Fruit fly (Drosophila melanogaster) whole organism, embryonic: Measurements from ENCODE around the gene Rm62.

Experiments used
- Antp ChIP-seq: fragments of 200-800 bp; sonication (Bioruptor generic); optimal IDR thresholded peaks from 3 replicates; lab custom pipeline; 2016; ENCODE audit warnings: missing biosample characterization, missing genetic modification characterization
- Blimp-1 ChIP-seq: fragments of 200-800 bp; sonication (Bioruptor generic); optimal IDR thresholded peaks from 3 replicates; lab custom pipeline; 2018; ENCODE audit warnings: missing biosample characterization, missing genetic modification characterization, mild to moderate bottlenecking, moderate library complexity, missing genetic modification reagents
- C15 ChIP-seq: fragments of 200-800 bp; sonication (Bioruptor generic); IDR thresholded peaks from 3 replicates; pipeline ENCODE4 v1.3.6; 2022; ENCODE audit warnings: missing biosample characterization, missing genetic modification characterization
- CG10209 ChIP-seq: fragments of 200-800 bp; sonication (Bioruptor generic); optimal IDR thresholded peaks from 3 replicates; lab custom pipeline; 2017; ENCODE audit warnings: missing biosample characterization, mild to moderate bottlenecking, missing genetic modification characterization, missing genetic modification reagents
- CG10462 ChIP-seq: fragments of 200-800 bp; sonication (Bioruptor generic); optimal IDR thresholded peaks from 2 replicates; lab custom pipeline; 2016; ENCODE audit warnings: missing biosample characterization, missing genetic modification characterization
- CG11247 ChIP-seq: fragments of 200-800 bp; sonication (Bioruptor generic); IDR thresholded peaks from 2 replicates; pipeline ENCODE4 v1.3.6; 2022; ENCODE audit warnings: missing biosample characterization, missing genetic modification characterization
- CG12071 ChIP-seq: fragments of 200-800 bp; sonication (Bioruptor generic); optimal IDR thresholded peaks from 3 replicates; lab custom pipeline; 2018; ENCODE audit warnings: missing biosample characterization, mild to moderate bottlenecking, missing genetic modification characterization
- CG13287 ChIP-seq: fragments of 200-800 bp; sonication (Bioruptor generic); IDR thresholded peaks from 2 replicates; pipeline ENCODE4 v1.3.6; 2022; ENCODE audit warnings: missing biosample characterization, missing genetic modification characterization; ENCODE audit not compliant: partially characterized antibody
- CG13894 ChIP-seq: fragments of 200-800 bp; sonication (Bioruptor generic); optimal IDR thresholded peaks from 3 replicates; lab custom pipeline; 2018; ENCODE audit warnings: missing biosample characterization, mild to moderate bottlenecking, missing genetic modification characterization, moderate library complexity
- CG14014 ChIP-seq: fragments of 200-800 bp; sonication (Bioruptor generic); IDR thresholded peaks from 2 replicates; pipeline ENCODE4 v1.3.6; 2022; ENCODE audit warnings: missing biosample characterization, missing genetic modification characterization
- CG14965 ChIP-seq: fragments of 200-800 bp; sonication (Bioruptor generic); optimal IDR thresholded peaks from 2 replicates; lab custom pipeline; 2016; ENCODE audit warnings: missing biosample characterization, missing genetic modification characterization, borderline replicate concordance
- CG16813 ChIP-seq: fragments of 200-800 bp; sonication (Bioruptor generic); IDR thresholded peaks from 3 replicates; pipeline ENCODE4 v1.3.6; 2022; ENCODE audit warnings: missing biosample characterization, missing genetic modification characterization; ENCODE audit not compliant: partially characterized antibody
- CG16815 ChIP-seq: fragments of 200-800 bp; sonication (Bioruptor generic); optimal IDR thresholded peaks from 3 replicates; lab custom pipeline; 2017; ENCODE audit warnings: missing biosample characterization, mild to moderate bottlenecking, missing genetic modification characterization
- CG2116 ChIP-seq: fragments of 200-800 bp; sonication (Bioruptor generic); optimal IDR thresholded peaks from 3 replicates; lab custom pipeline; 2018; ENCODE audit warnings: missing biosample characterization, mild to moderate bottlenecking, missing genetic modification characterization
- CG32772 ChIP-seq: fragments of 200-800 bp; sonication (Bioruptor generic); IDR thresholded peaks from 2 replicates; pipeline ENCODE4 v1.3.6; 2022; ENCODE audit warnings: missing biosample characterization, missing genetic modification characterization
- CG34376 ChIP-seq: fragments of 200-800 bp; sonication (Bioruptor generic); optimal IDR thresholded peaks from 2 replicates; lab custom pipeline; 2018; ENCODE audit warnings: missing biosample characterization, mild to moderate bottlenecking, missing genetic modification characterization
- CG3838 ChIP-seq: fragments of 200-800 bp; sonication (Bioruptor generic); optimal IDR thresholded peaks from 3 replicates; lab custom pipeline; 2016; ENCODE audit warnings: missing biosample characterization, missing genetic modification characterization
- CG4707 ChIP-seq: fragments of 200-800 bp; sonication (Bioruptor generic); optimal IDR thresholded peaks from 2 replicates; lab custom pipeline; 2018; ENCODE audit warnings: missing biosample characterization, mild to moderate bottlenecking, missing genetic modification characterization, moderate library complexity
- CG4820 ChIP-seq: fragments of 200-800 bp; sonication (Bioruptor generic); optimal IDR thresholded peaks from 3 replicates; lab custom pipeline; 2016; ENCODE audit warnings: missing biosample characterization, missing genetic modification characterization
- CG6175 ChIP-seq: fragments of 200-800 bp; sonication (Bioruptor generic); IDR thresholded peaks from 3 replicates; pipeline ENCODE4 v1.3.6; 2022; ENCODE audit warnings: missing biosample characterization, missing genetic modification characterization
- CG8089 ChIP-seq: fragments of 200-800 bp; sonication (Bioruptor generic); optimal IDR thresholded peaks from 3 replicates; lab custom pipeline; 2016; ENCODE audit warnings: missing biosample characterization, missing genetic modification characterization
- CG9609 ChIP-seq: fragments of 200-800 bp; sonication (Bioruptor generic); optimal IDR thresholded peaks from 3 replicates; lab custom pipeline; 2016; ENCODE audit warnings: missing biosample characterization, missing genetic modification characterization
- CkIIα-i1 ChIP-seq: fragments of 200-800 bp; sonication (Bioruptor generic); IDR thresholded peaks from 2 replicates; pipeline ENCODE4 v1.3.6; 2022; ENCODE audit warnings: missing biosample characterization, missing genetic modification characterization
- Dp ChIP-seq: fragments of 200-800 bp; sonication (Bioruptor generic); optimal IDR thresholded peaks from 2 replicates; lab custom pipeline; 2018; ENCODE audit warnings: missing biosample characterization, mild to moderate bottlenecking, missing genetic modification characterization, moderate library complexity
- ERR ChIP-seq: fragments of 200-800 bp; sonication (Bioruptor generic); optimal IDR thresholded peaks from 2 replicates; lab custom pipeline; 2016; ENCODE audit warnings: missing biosample characterization, missing genetic modification characterization
- Gsc ChIP-seq: fragments of 200-800 bp; sonication (Bioruptor generic); IDR thresholded peaks from 2 replicates; pipeline ENCODE4 v1.3.6; 2022; ENCODE audit warnings: missing biosample characterization, missing genetic modification characterization
- HLH3B ChIP-seq: fragments of 200-800 bp; sonication (Bioruptor generic); IDR thresholded peaks from 2 replicates; pipeline ENCODE4 v1.3.6; 2022; ENCODE audit warnings: missing biosample characterization, missing genetic modification characterization
- HmgD ChIP-seq: fragments of 200-800 bp; sonication (Bioruptor generic); optimal IDR thresholded peaks from 3 replicates; lab custom pipeline; 2016; ENCODE audit warnings: missing biosample characterization, missing genetic modification characterization
- Hmx ChIP-seq: fragments of 200-800 bp; sonication (Bioruptor generic); optimal IDR thresholded peaks from 2 replicates; lab custom pipeline; 2016; ENCODE audit warnings: missing biosample characterization, missing genetic modification characterization
- Hr3 ChIP-seq: fragments of 200-800 bp; sonication (Bioruptor generic); optimal IDR thresholded peaks from 3 replicates; lab custom pipeline; 2016; ENCODE audit warnings: missing biosample characterization, missing genetic modification characterization
- Lhr ChIP-seq: fragments of 200-800 bp; sonication (Bioruptor generic); optimal IDR thresholded peaks from 3 replicates; lab custom pipeline; 2017; ENCODE audit warnings: mild to moderate bottlenecking, missing biosample characterization, missing genetic modification reagents, missing genetic modification characterization
- Lpt ChIP-seq: fragments of >200 bp; optimal IDR thresholded peaks from 2 replicates; lab custom pipeline; 2018; ENCODE audit warnings: missing biosample characterization, missing genetic modification characterization
- PHDP ChIP-seq: fragments of 200-800 bp; sonication (Bioruptor generic); optimal IDR thresholded peaks from 3 replicates; lab custom pipeline; 2018; ENCODE audit warnings: missing biosample characterization, mild to moderate bottlenecking, missing genetic modification characterization, moderate library complexity
- Ravus ChIP-seq: fragments of 200-800 bp; sonication (Bioruptor generic); IDR thresholded peaks from 2 replicates; pipeline ENCODE4 v1.3.6; 2022; ENCODE audit warnings: missing biosample characterization, missing genetic modification characterization
- ab ChIP-seq: fragments of 200-800 bp; sonication (Bioruptor generic); optimal IDR thresholded peaks from 2 replicates; lab custom pipeline; 2016; ENCODE audit warnings: missing biosample characterization, missing genetic modification characterization
- ase ChIP-seq: fragments of 200-800 bp; sonication (Bioruptor generic); IDR thresholded peaks from 3 replicates; pipeline ENCODE4 v1.3.6; 2022; ENCODE audit warnings: missing biosample characterization, missing genetic modification characterization
- br ChIP-seq: fragments of >200 bp; optimal IDR thresholded peaks from 2 replicates; lab custom pipeline; 2017
- btn ChIP-seq: fragments of 200-800 bp; sonication (Bioruptor generic); optimal IDR thresholded peaks from 2 replicates; lab custom pipeline; 2016; ENCODE audit warnings: missing biosample characterization, missing genetic modification characterization
- cato ChIP-seq: fragments of 200-800 bp; sonication (Bioruptor generic); optimal IDR thresholded peaks from 2 replicates; lab custom pipeline; 2016; ENCODE audit warnings: missing biosample characterization, missing genetic modification characterization, borderline replicate concordance
- ci ChIP-seq: fragments of 200-800 bp; sonication (Bioruptor generic); IDR thresholded peaks from 3 replicates; pipeline ENCODE4 v1.3.6; 2022; ENCODE audit warnings: missing biosample characterization, missing genetic modification characterization
- cwo ChIP-seq: fragments of 200-800 bp; sonication (Bioruptor generic); optimal IDR thresholded peaks from 3 replicates; lab custom pipeline; 2017; ENCODE audit warnings: missing biosample characterization, missing genetic modification characterization, mild to moderate bottlenecking, moderate library complexity, missing genetic modification reagents
- fd64A ChIP-seq: fragments of 200-800 bp; sonication (Bioruptor generic); optimal IDR thresholded peaks from 3 replicates; lab custom pipeline; 2018; ENCODE audit warnings: missing biosample characterization, mild to moderate bottlenecking, missing genetic modification characterization
- gfzf ChIP-seq: fragments of 200-800 bp; sonication (Bioruptor generic); optimal IDR thresholded peaks from 2 replicates; lab custom pipeline; 2016; ENCODE audit warnings: missing biosample characterization, mild to moderate bottlenecking, missing genetic modification characterization, moderate library complexity
- ind ChIP-seq: fragments of 200-800 bp; sonication (Bioruptor generic); optimal IDR thresholded peaks from 3 replicates; lab custom pipeline; 2016; ENCODE audit warnings: missing biosample characterization, missing genetic modification characterization
- jigr1 ChIP-seq: fragments of 200-800 bp; sonication (Bioruptor generic); IDR thresholded peaks from 3 replicates; pipeline ENCODE4 v1.3.6; 2022; ENCODE audit warnings: missing biosample characterization, missing genetic modification characterization
- knrl ChIP-seq: fragments of 200-800 bp; sonication (Bioruptor generic); IDR thresholded peaks from 3 replicates; pipeline ENCODE4 v1.3.6; 2022; ENCODE audit warnings: missing biosample characterization, missing genetic modification characterization; ENCODE audit not compliant: partially characterized antibody
- pros ChIP-seq: fragments of 200-800 bp; sonication (Bioruptor generic); optimal IDR thresholded peaks from 3 replicates; lab custom pipeline; 2019; ENCODE audit warnings: missing biosample characterization, mild to moderate bottlenecking, missing genetic modification characterization, moderate library complexity
- psq ChIP-seq: fragments of 200-800 bp; sonication (Bioruptor generic); optimal IDR thresholded peaks from 2 replicates; lab custom pipeline; 2017; ENCODE audit warnings: missing biosample characterization, missing genetic modification characterization
- repo ChIP-seq: fragments of 200-800 bp; sonication (Bioruptor generic); optimal IDR thresholded peaks from 2 replicates; lab custom pipeline; 2016; ENCODE audit warnings: missing biosample characterization, missing genetic modification characterization
- sd ChIP-seq: fragments of 200-800 bp; sonication (Bioruptor generic); optimal IDR thresholded peaks from 3 replicates; lab custom pipeline; 2018; ENCODE audit warnings: missing biosample characterization, mild to moderate bottlenecking, missing genetic modification characterization, moderate library complexity

Gene Rm62

DNA sequence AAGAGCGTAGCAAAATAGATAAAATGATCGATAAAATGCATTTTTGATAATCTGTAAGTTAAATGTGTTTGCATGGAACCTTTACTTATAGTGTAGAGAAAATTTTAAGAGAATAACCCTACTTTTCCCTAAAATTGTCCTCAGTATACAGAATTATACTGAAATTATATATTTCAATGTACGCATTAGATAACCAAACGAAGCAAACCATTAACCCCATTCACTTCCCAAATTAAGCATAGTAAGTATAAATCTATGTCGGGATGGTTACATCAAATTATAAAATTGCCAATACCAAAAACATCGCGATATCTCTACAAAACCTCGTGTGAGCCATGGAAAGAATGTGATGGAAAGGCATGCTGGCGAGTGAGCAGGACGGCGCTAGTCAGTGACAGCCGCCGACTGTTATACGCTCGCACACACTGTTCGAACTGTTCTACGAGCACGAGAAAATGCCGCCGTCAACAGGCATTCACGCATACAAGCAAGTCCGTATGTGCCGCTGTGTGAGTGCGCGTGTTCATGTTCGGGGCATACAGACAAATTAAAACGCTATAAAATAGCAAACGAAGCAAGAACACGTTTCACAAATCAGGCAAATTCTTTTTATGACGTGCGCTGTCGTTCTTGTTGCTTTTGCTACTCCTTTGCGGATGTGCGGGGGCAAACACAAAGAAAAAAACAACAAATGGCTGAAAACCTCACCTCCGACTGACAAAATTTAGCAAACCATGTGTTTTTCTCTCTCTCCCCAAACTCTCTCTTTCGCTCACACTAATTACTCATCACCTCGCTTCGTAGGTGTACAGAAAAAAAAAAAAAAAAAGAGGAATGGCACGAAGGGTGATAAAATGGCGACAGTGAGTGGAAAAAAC lies 1.0 kb downstream of the Rm62 start (continued):
- TF ChIP-seq Blimp-1 (GFP tag; lab: Kevin White, UChicago) (no peak), cwo (GFP tag; lab: Kevin White, UChicago) (peak; percentile 81), jigr1 (GFP tag; lab: Robert Waterston, UW) (no peak), pros (GFP tag; lab: Kevin White, UChicago) (no peak), Gsc (GFP tag; lab: Robert Waterston, UW) (no peak), CG13287 (GFP tag; lab: Robert Waterston, UW) (peak; percentile 40; the same call in 1 of the 2 replicates), Hr3 (GFP tag; lab: Kevin White, UChicago) (no peak), ab (GFP tag; lab: Kevin White, UChicago) (no peak), CG6175 (GFP tag; lab: Robert Waterston, UW) (no peak), psq (GFP tag; lab: Kevin White, UChicago) (peak; percentile 43), CG10209 (no peak), CG8089 (GFP tag; lab: Kevin White, UChicago) (no peak), CG4820 (GFP tag; lab: Kevin White, UChicago) (peak; percentile 26), gfzf (GFP tag; lab: Kevin White, UChicago) (no peak), Dp (no peak), CG16813 (GFP tag; lab: Robert Waterston, UW) (no peak; the same call in 2 of the 3 replicates), CG32772 (GFP tag; lab: Robert Waterston, UW) (peak; percentile 83), ERR (GFP tag; lab: Kevin White, UChicago) (no peak), HmgD (GFP tag; lab: Kevin White, UChicago) (peak; percentile 55), CG16815 (GFP tag; lab: Kevin White, UChicago) (no peak), ci (GFP tag; lab: Robert Waterston, UW) (peak; percentile 54; the same call in 1 of the 3 replicates), CG9609 (GFP tag; lab: Kevin White, UChicago) (no peak), Ravus (GFP tag; lab: Robert Waterston, UW) (no peak), HLH3B (GFP tag; lab: Robert Waterston, UW) (no peak), CG13894 (tag; lab: Kevin White, UChicago) (peak; percentile 83), Hmx (GFP tag; lab: Kevin White, UChicago) (no peak), fd64A (no peak), CG11247 (GFP tag; lab: Robert Waterston, UW) (no peak), CkIIα-i1 (GFP tag; lab: Robert Waterston, UW) (no peak), Lpt (GFP tag; lab: Kevin White, UChicago) (no peak), br (lab: Kevin White, UChicago) (no peak), cato (GFP tag; lab: Kevin White, UChicago) (no peak), repo (GFP tag; lab: Kevin White, UChicago) (no peak), sd (tag; lab: Kevin White, UChicago) (peak; percentile 98), CG4707 (GFP tag; lab: Kevin White, UChicago) (no peak), CG3838 (GFP tag; lab: Kevin White, UChicago) (no peak), ase (no peak), CG14014 (no peak), CG2116 (GFP tag; lab: Kevin White, UChicago) (no peak), Antp (GFP tag; lab: Kevin White, UChicago) (no peak), CG10462 (no peak), knrl (GFP tag; lab: Robert Waterston, UW) (no peak), Lhr (GFP tag; lab: Kevin White, UChicago) (no peak), CG12071 (GFP tag; lab: Kevin White, UChicago) (no peak), CG14965 (GFP tag; lab: Kevin White, UChicago) (no peak), C15 (GFP tag; lab: Robert Waterston, UW) (no peak), PHDP (tag; lab: Kevin White, UChicago) (no peak), CG34376 (GFP tag; lab: Kevin White, UChicago) (peak; percentile 35), btn (GFP tag; lab: Kevin White, UChicago) (no peak), ind (no peak)
